Worm (Caenorhabditis elegans) whole organism, young adult: Measurements from ENCODE around the gene srp-7.

Experiments
- F22D6.2 ChIP-seq: sonication (generic microtip); optimal IDR thresholded peaks from 2 replicates; lab custom pipeline; 2016; ENCODE audit warnings: mild to moderate bottlenecking, missing genetic modification characterization, missing compliant biosample characterization
- F49E8.2 ChIP-seq: sonication (generic microtip); optimal IDR thresholded peaks from 3 replicates; lab custom pipeline; 2017; ENCODE audit warnings: missing genetic modification characterization, mild to moderate bottlenecking, missing compliant biosample characterization, antibody characterized with exemption, moderate library complexity; ENCODE audit not compliant: insufficient read depth
- K11D2.4 ChIP-seq: fragments of 200-800 bp; sonication (Bioruptor generic); IDR thresholded peaks from 2 replicates; pipeline ENCODE4 v1.3.6; 2022; ENCODE audit warnings: missing genetic modification reagents, missing genetic modification characterization, missing compliant biosample characterization
- ama-1 ChIP-seq, 3 experiments: fragments of 150-350 bp in 1 of 3; sonication (generic microtip) in 2 of 3; optimal IDR thresholded peaks; 2 replicates each; lab custom pipeline; 2014 to 2018; ENCODE audit warnings: missing biosample characterization in 2 of 3, missing genetic modification characterization in 2 of 3, missing genetic modification reagents in 2 of 3
- ceh-79 ChIP-seq: sonication (generic microtip); optimal IDR thresholded peaks from 2 replicates; lab custom pipeline; 2017; ENCODE audit warnings: mild to moderate bottlenecking, missing genetic modification characterization, missing compliant biosample characterization
- pha-4 ChIP-seq: fragments of 150-350 bp; sonication (generic microtip); optimal IDR thresholded peaks from 2 replicates; lab custom pipeline; 2014; ENCODE audit warnings: missing biosample characterization, missing genetic modification reagents, missing genetic modification characterization
- tlf-1 ChIP-seq: fragments of 200-800 bp; sonication (Bioruptor generic); optimal IDR thresholded peaks from 2 replicates; lab custom pipeline; 2018; ENCODE audit warnings: mild to moderate bottlenecking, missing genetic modification characterization, missing compliant biosample characterization

- TF ChIP-seq pha-4 (tag; lab: Kevin White, UChicago) (no peak), K11D2.4 (GFP tag; lab: Robert Waterston, UW) (no peak), ceh-79 (no peak), tlf-1 (GFP tag; lab: Kevin White, UChicago) (no peak), F22D6.2 (no peak), ama-1 (optimal IDR thresholded peaks at IDR 0.05; lab: Kevin White, UChicago) (no peak), ama-1 (GFP tag; optimal IDR thresholded peaks at IDR 0.05; lab: Kevin White, UChicago) (no peak), F49E8.2 (tag; lab: Kevin White, UChicago) (no peak)
Measured at ce11 chrV:8129252-8129651, 49.7 kb upstream of the srp-7 start, which contains the start of gene spr-1.
